Worm (Caenorhabditis elegans): ENCODE results near the gene mig-22.

ce11 chrIII:8801864-8802818 lies 35.0 kb upstream of the mig-22 start:
- TF ChIP-seq tbx-37 (GFP tag; conservative IDR thresholded peaks at IDR 0.05) (0 out of 2 replicates have a peak, but pooled peaks have one; percentile 23), flt-1 (GFP tag; IDR thresholded peaks at IDR 0.05) (peak; percentile 51), ama-1 (optimal IDR thresholded peaks at IDR 0.05) (no peak)
